Fruit fly (Drosophila melanogaster): ENCODE results near the gene Mhc.

Mhc gene

dm6 chr2L:16826872-16827506 is 60.6 kb downstream of the Mhc start, which contains the start of gene AspRS-m (continued):
- peak; percentile 17 for TF ChIP-seq ind (GFP tag; optimal IDR thresholded peaks at IDR 0.05)
- no peak for TF ChIP-seq Awh (GFP tag; IDR thresholded peaks at IDR 0.05)
- TF ChIP-seq Hsf (GFP tag; optimal IDR thresholded peaks at IDR 0.05), result peak; percentile 24
- TF ChIP-seq Sox100B (GFP tag; optimal IDR thresholded peaks at IDR 0.05), result no peak
- TF ChIP-seq zen (tag; optimal IDR thresholded peaks at IDR 0.05), result peak; percentile 18
- TF ChIP-seq CG18619 (GFP tag; optimal IDR thresholded peaks at IDR 0.05), result no peak
- no peak for TF ChIP-seq CG11560 (tag; IDR thresholded peaks at IDR 0.05)
- no peak for TF ChIP-seq CG6813 (GFP tag; optimal IDR thresholded peaks at IDR 0.05)
- TF ChIP-seq CG9797 (GFP tag; optimal IDR thresholded peaks at IDR 0.05), result peak; percentile 59
- TF ChIP-seq bigmax (GFP tag; optimal IDR thresholded peaks at IDR 0.05), result no peak
- no peak for TF ChIP-seq CG4854 (GFP tag; optimal IDR thresholded peaks at IDR 0.05)
- no peak for TF ChIP-seq prd (optimal IDR thresholded peaks at IDR 0.05)
- 0 out of 3 replicates have a peak, but pooled peaks have one; percentile 18 for TF ChIP-seq prd (GFP tag; IDR thresholded peaks at IDR 0.05)
- peak; percentile 84 for TF ChIP-seq sna (GFP tag; IDR thresholded peaks at IDR 0.05; ENCODE audit: partially characterized antibody)
- TF ChIP-seq Trl (optimal IDR thresholded peaks at IDR 0.05), result no peak
- no peak for TF ChIP-seq Trl (GFP tag; optimal IDR thresholded peaks at IDR 0.05)
- no peak for TF ChIP-seq slou (GFP tag; optimal IDR thresholded peaks at IDR 0.05)
- peak; percentile 20 for TF ChIP-seq CG13775 (GFP tag; optimal IDR thresholded peaks at IDR 0.05)
- TF ChIP-seq CG3995 (GFP tag; optimal IDR thresholded peaks at IDR 0.05), result peak; percentile 7
- TF ChIP-seq Dp (GFP tag; optimal IDR thresholded peaks at IDR 0.05), result peak; percentile 15
- peak; percentile 46 for TF ChIP-seq CG30403 (GFP tag; optimal IDR thresholded peaks at IDR 0.05)
- no peak for TF ChIP-seq CG3163 (GFP tag; optimal IDR thresholded peaks at IDR 0.05)
- TF ChIP-seq croc (GFP tag; conservative IDR thresholded peaks at IDR 0.05), result no peak
- no peak for TF ChIP-seq Sry-β (GFP tag; optimal IDR thresholded peaks at IDR 0.05)
- TF ChIP-seq CG11504 (tag; optimal IDR thresholded peaks at IDR 0.05), result no peak
- no peak for TF ChIP-seq Rx (GFP tag; IDR thresholded peaks at IDR 0.05)
- TF ChIP-seq CG2129 (GFP tag; IDR thresholded peaks at IDR 0.05; ENCODE audit: partially characterized antibody), result peak; percentile 77
- TF ChIP-seq sob (GFP tag; IDR thresholded peaks at IDR 0.05), result peak; percentile 38; the same call in 1 of the 2 replicates
- TF ChIP-seq Myb (GFP tag; optimal IDR thresholded peaks at IDR 0.05), result no peak
- no peak for TF ChIP-seq CG31224 (GFP tag; IDR thresholded peaks at IDR 0.05)
- TF ChIP-seq CG11723 (GFP tag; optimal IDR thresholded peaks at IDR 0.05), result no peak
- no peak for TF ChIP-seq dysf (GFP tag; IDR thresholded peaks at IDR 0.05)
- no peak for TF ChIP-seq CG11398 (GFP tag; optimal IDR thresholded peaks at IDR 0.05)
- TF ChIP-seq vnd (GFP tag; IDR thresholded peaks at IDR 0.05; ENCODE audit: partially characterized antibody), result peak; percentile 88
- TF ChIP-seq MESR4 (GFP tag; optimal IDR thresholded peaks at IDR 0.05), result peak; percentile 64
- peak; percentile 88 for TF ChIP-seq inv (GFP tag; IDR thresholded peaks at IDR 0.05; ENCODE audit: partially characterized antibody)
- no peak for TF ChIP-seq chif (GFP tag; optimal IDR thresholded peaks at IDR 0.05)
- no peak for TF ChIP-seq CG4730 (GFP tag; IDR thresholded peaks at IDR 0.05)
- TF ChIP-seq Chrac-16 (GFP tag; optimal IDR thresholded peaks at IDR 0.05), result peak; percentile 9
- no peak for TF ChIP-seq ham (GFP tag; IDR thresholded peaks at IDR 0.05)
- peak; percentile 45 for TF ChIP-seq Sin3A (optimal IDR thresholded peaks at IDR 0.05)
- no peak for TF ChIP-seq CG14441 (GFP tag; IDR thresholded peaks at IDR 0.05)
- TF ChIP-seq ems (GFP tag; optimal IDR thresholded peaks at IDR 0.05), result no peak
- peak; percentile 27; the same call in 1 of the 3 replicates for TF ChIP-seq zen2 (GFP tag; IDR thresholded peaks at IDR 0.05; ENCODE audit: partially characterized antibody)
- TF ChIP-seq Sry-δ (GFP tag; optimal IDR thresholded peaks at IDR 0.05), result peak; percentile 82
- no peak for TF ChIP-seq CG6689 (GFP tag; IDR thresholded peaks at IDR 0.05)
- no peak for TF ChIP-seq wek (GFP tag; optimal IDR thresholded peaks at IDR 0.05)
- TF ChIP-seq CG32772 (GFP tag; IDR thresholded peaks at IDR 0.05), result peak; percentile 62; the same call in 1 of the 2 replicates
- TF ChIP-seq ftz-f1 (GFP tag; optimal IDR thresholded peaks at IDR 0.05), result no peak
- TF ChIP-seq Ssrp (tag; optimal IDR thresholded peaks at IDR 0.05), result no peak
- TF ChIP-seq CG15696 (tag; optimal IDR thresholded peaks at IDR 0.05), result peak; percentile 33

All from whole organism, embryonic.